Fruit fly (Drosophila melanogaster) whole organism, adult: ENCODE measurements around the gene CG13694.

Source experiments
- CG14711 ChIP-seq: fragments of 200-800 bp; sonication (Bioruptor generic); optimal IDR thresholded peaks from 2 replicates; lab custom pipeline; 2018; ENCODE audit warnings: missing biosample characterization, mild to moderate bottlenecking, missing genetic modification characterization, moderate library complexity
- CG33017 ChIP-seq: fragments of 200-800 bp; sonication (Bioruptor generic); optimal IDR thresholded peaks from 2 replicates; lab custom pipeline; 2018; ENCODE audit warnings: missing biosample characterization, mild to moderate bottlenecking, missing genetic modification characterization, moderate library complexity
- Clk ChIP-seq: fragments of 200-800 bp; sonication (Bioruptor generic); optimal IDR thresholded peaks from 2 replicates; lab custom pipeline; 2017; ENCODE audit warnings: missing biosample characterization, missing genetic modification characterization
- Hr96 ChIP-seq: fragments of 200-800 bp; sonication (Bioruptor generic); optimal IDR thresholded peaks from 2 replicates; lab custom pipeline; 2016; ENCODE audit warnings: missing biosample characterization, missing genetic modification characterization
- Mnt ChIP-seq: fragments of 200-800 bp; sonication (Bioruptor generic); optimal IDR thresholded peaks from 2 replicates; lab custom pipeline; 2016; ENCODE audit warnings: missing biosample characterization, mild to moderate bottlenecking, missing genetic modification characterization
- cic ChIP-seq: fragments of 200-800 bp; sonication (Bioruptor generic); optimal IDR thresholded peaks from 2 replicates; lab custom pipeline; 2017; ENCODE audit warnings: missing biosample characterization, mild to moderate bottlenecking, missing genetic modification characterization, moderate library complexity
- cnc ChIP-seq, 2 experiments: fragments of >200 bp; optimal IDR thresholded peaks; 2 replicates each; lab custom pipeline; 2017
- kay ChIP-seq: fragments of 200-800 bp; sonication (Bioruptor generic); peaks from one replicate; lab custom pipeline; 2016; ENCODE audit warnings: missing biosample characterization, missing genetic modification characterization, borderline replicate concordance
- pad ChIP-seq: fragments of 200-800 bp; sonication (Bioruptor generic); optimal IDR thresholded peaks from 3 replicates; lab custom pipeline; 2017; ENCODE audit warnings: missing biosample characterization, missing genetic modification characterization, mild to moderate bottlenecking, moderate library complexity, missing genetic modification reagents
- tj ChIP-seq: fragments of 200-800 bp; sonication (Bioruptor generic); optimal IDR thresholded peaks from 3 replicates; lab custom pipeline; 2017; ENCODE audit warnings: missing biosample characterization, mild to moderate bottlenecking, missing genetic modification characterization, moderate library complexity

- TF ChIP-seq pad = peak; percentile 28
- no peak for TF ChIP-seq Hr96 (GFP tag; lab: Kevin White, UChicago)
- peak; percentile 93 for TF ChIP-seq Mnt
- TF ChIP-seq cnc (optimal IDR thresholded peaks at IDR 0.05; lab: Kevin White, UChicago) = no peak
- peak; percentile 0 for TF ChIP-seq tj (GFP tag; lab: Kevin White, UChicago)
- TF ChIP-seq CG14711 (tag; lab: Kevin White, UChicago) = no peak
- no peak for TF ChIP-seq Clk (GFP tag; lab: Kevin White, UChicago)
- TF ChIP-seq kay (GFP tag; lab: Kevin White, UChicago) = no peak
- peak; percentile 49 for TF ChIP-seq cic (GFP tag; lab: Kevin White, UChicago)
- TF ChIP-seq CG33017 (tag; lab: Kevin White, UChicago) = peak; percentile 17
These were observed 39.0 kb upstream of the CG13694 start, which contains the start of gene Pus10 for dm6 chr2L:155215-155712.
